Fruit fly (Drosophila melanogaster): ENCODE measurements around the gene AIF.

DNA sequence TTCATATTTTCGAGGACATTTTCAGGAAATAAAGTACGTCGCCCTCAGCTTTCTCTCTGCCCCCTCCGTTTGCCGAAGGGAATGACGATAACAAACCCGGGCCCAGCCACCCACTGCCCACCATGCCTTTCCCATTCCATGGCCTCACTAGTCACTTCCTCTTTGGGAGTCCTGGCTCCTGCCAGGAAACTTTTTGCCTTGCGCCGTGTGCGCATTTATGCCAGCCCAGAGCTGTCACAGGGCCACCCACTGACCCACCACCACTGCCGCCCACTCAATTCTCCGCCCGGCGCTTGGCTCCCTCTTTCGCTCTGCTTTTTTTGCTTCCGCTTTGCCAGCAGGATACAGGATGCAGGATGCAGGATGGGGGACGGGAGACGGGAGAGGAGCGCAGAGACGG, 35.9 kb downstream of the AIF start:
- TF ChIP-seq Gug (GFP tag; IDR thresholded peaks at IDR 0.05) (no peak), CG9215 (GFP tag; IDR thresholded peaks at IDR 0.05) (no peak), Side (GFP tag; optimal IDR thresholded peaks at IDR 0.05) (no peak), CG15696 (tag; optimal IDR thresholded peaks at IDR 0.05) (no peak), Doc3 (GFP tag; IDR thresholded peaks at IDR 0.05; ENCODE audit: partially characterized antibody) (no peak), so (GFP tag; IDR thresholded peaks at IDR 0.05) (no peak)
